Worm (Caenorhabditis elegans): ENCODE data around the gene pqbp-1.1.

DNA sequence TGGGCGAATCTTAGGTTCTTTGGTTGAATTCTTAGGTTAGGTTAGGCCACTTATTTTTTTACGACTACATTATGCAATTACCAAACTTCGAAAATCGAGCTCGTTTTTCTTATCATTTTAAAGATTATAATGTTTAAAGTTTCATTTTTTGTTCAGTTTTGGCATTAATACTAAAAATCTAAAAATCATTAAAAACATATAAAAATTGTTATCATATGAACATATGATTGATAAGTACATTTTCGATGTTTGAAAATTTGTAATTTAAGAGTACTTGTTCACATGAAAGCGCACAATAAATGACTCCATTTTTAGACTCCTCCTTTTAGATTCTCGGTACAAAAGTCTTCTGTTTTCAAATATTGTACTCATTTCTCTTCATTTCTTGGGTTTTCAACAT lies 43.6 kb upstream of the pqbp-1.1 start:
- TF ChIP-seq him-1 (tag; optimal IDR thresholded peaks at IDR 0.05) (no peak), dao-5 (tag; optimal IDR thresholded peaks at IDR 0.05) (no peak), W03F9.2 (tag; optimal IDR thresholded peaks at IDR 0.05) (no peak)

Data from whole organism, L4/young adult.